Fruit fly (Drosophila melanogaster) whole organism, embryonic: ENCODE data around the gene betaGlu.

Source experiments
- CG1603 ChIP-seq: fragments of 200-800 bp; sonication (Bioruptor generic); optimal IDR thresholded peaks from 2 replicates; lab custom pipeline; 2019; ENCODE audit warnings: missing biosample characterization, mild to moderate bottlenecking, missing genetic modification characterization, moderate library complexity
- CG16779 ChIP-seq: fragments of 200-800 bp; sonication (Bioruptor generic); IDR thresholded peaks from 2 replicates; pipeline ENCODE4 v1.3.6; 2022; ENCODE audit warnings: missing biosample characterization, missing genetic modification characterization
- CG17186 ChIP-seq: fragments of 200-800 bp; sonication (Bioruptor generic); optimal IDR thresholded peaks from 3 replicates; lab custom pipeline; 2017; ENCODE audit warnings: missing biosample characterization, missing genetic modification reagents, missing genetic modification characterization
- CG1792 ChIP-seq: fragments of 200-800 bp; sonication (Bioruptor generic); optimal IDR thresholded peaks from 2 replicates; lab custom pipeline; 2016; ENCODE audit warnings: missing biosample characterization, missing genetic modification characterization
- CG2712 ChIP-seq: fragments of 200-800 bp; optimal IDR thresholded peaks from 3 replicates; lab custom pipeline; 2019; ENCODE audit warnings: missing biosample characterization, mild to moderate bottlenecking, missing genetic modification characterization, moderate library complexity
- CG2889 ChIP-seq: fragments of 200-800 bp; sonication (Bioruptor generic); IDR thresholded peaks from 3 replicates; pipeline ENCODE4 v1.3.6; 2022; ENCODE audit warnings: missing biosample characterization, missing genetic modification characterization
- CG30431 ChIP-seq: fragments of 200-800 bp; sonication (Bioruptor generic); optimal IDR thresholded peaks from 2 replicates; lab custom pipeline; 2017; ENCODE audit warnings: missing biosample characterization, missing genetic modification characterization
- CG31388 ChIP-seq: fragments of 200-800 bp; sonication (Bioruptor generic); optimal IDR thresholded peaks from 2 replicates; lab custom pipeline; 2016; ENCODE audit warnings: missing biosample characterization, missing genetic modification characterization
- CG34422 ChIP-seq: fragments of 200-800 bp; sonication (Bioruptor generic); IDR thresholded peaks from 3 replicates; pipeline ENCODE4 v1.3.6; 2022; ENCODE audit warnings: missing biosample characterization, missing genetic modification characterization
- CG3995 ChIP-seq: fragments of 200-800 bp; sonication (Bioruptor generic); optimal IDR thresholded peaks from 3 replicates; lab custom pipeline; 2016; ENCODE audit warnings: missing biosample characterization, missing genetic modification characterization
- CG4282 ChIP-seq: fragments of 200-800 bp; sonication (Bioruptor generic); optimal IDR thresholded peaks from 2 replicates; lab custom pipeline; 2016; ENCODE audit warnings: missing biosample characterization, missing genetic modification characterization
- CG4404 ChIP-seq: fragments of 200-800 bp; sonication (Bioruptor generic); IDR thresholded peaks from 2 replicates; pipeline ENCODE4 v1.3.6; 2022; ENCODE audit warnings: missing biosample characterization, missing genetic modification characterization
- CG5953 ChIP-seq: fragments of 200-800 bp; sonication (Bioruptor generic); IDR thresholded peaks from 2 replicates; pipeline ENCODE4 v1.3.6; 2022; ENCODE audit warnings: missing biosample characterization, missing genetic modification characterization
- CG6272 ChIP-seq: fragments of 200-800 bp; sonication (Bioruptor generic); IDR thresholded peaks from 2 replicates; pipeline ENCODE4 v1.3.6; 2022; ENCODE audit warnings: missing biosample characterization, missing genetic modification characterization
- CG6654 ChIP-seq: fragments of 200-800 bp; sonication (Bioruptor generic); optimal IDR thresholded peaks from 2 replicates; lab custom pipeline; 2017; ENCODE audit warnings: missing biosample characterization, mild to moderate bottlenecking, missing genetic modification characterization
- CG7963 ChIP-seq: fragments of 200-800 bp; sonication (Bioruptor generic); IDR thresholded peaks from 3 replicates; pipeline ENCODE4 v1.3.6; 2022; ENCODE audit warnings: missing biosample characterization, missing genetic modification characterization; ENCODE audit not compliant: partially characterized antibody
- CG8924 ChIP-seq: fragments of 200-800 bp; optimal IDR thresholded peaks from 3 replicates; lab custom pipeline; 2019; ENCODE audit warnings: missing biosample characterization, mild to moderate bottlenecking, missing genetic modification characterization, moderate library complexity
- CG9797 ChIP-seq: fragments of 200-800 bp; sonication (Bioruptor generic); optimal IDR thresholded peaks from 3 replicates; lab custom pipeline; 2018; ENCODE audit warnings: missing biosample characterization, mild to moderate bottlenecking, missing genetic modification characterization
- Dp ChIP-seq: fragments of 200-800 bp; sonication (Bioruptor generic); optimal IDR thresholded peaks from 2 replicates; lab custom pipeline; 2018; ENCODE audit warnings: missing biosample characterization, mild to moderate bottlenecking, missing genetic modification characterization, moderate library complexity
- Ets65A ChIP-seq: fragments of 200-800 bp; sonication (Bioruptor generic); peaks from one replicate; lab custom pipeline; 2016; ENCODE audit warnings: missing biosample characterization, missing genetic modification characterization
- GATAe ChIP-seq: fragments of 200-800 bp; sonication (Bioruptor generic); conservative IDR thresholded peaks from 2 replicates; pipeline ENCODE4 v1.3.6; 2022; ENCODE audit warnings: missing biosample characterization, missing genetic modification characterization
- Hey ChIP-seq: fragments of 200-800 bp; sonication (Bioruptor generic); optimal IDR thresholded peaks from 3 replicates; lab custom pipeline; 2018; ENCODE audit warnings: missing biosample characterization, mild to moderate bottlenecking, missing genetic modification characterization
- Hr3 ChIP-seq: fragments of 200-800 bp; sonication (Bioruptor generic); optimal IDR thresholded peaks from 3 replicates; lab custom pipeline; 2016; ENCODE audit warnings: missing biosample characterization, missing genetic modification characterization
- MTF-1 ChIP-seq: fragments of 200-800 bp; sonication (Bioruptor generic); optimal IDR thresholded peaks from 2 replicates; lab custom pipeline; 2018; ENCODE audit warnings: missing biosample characterization, mild to moderate bottlenecking, missing genetic modification characterization, borderline replicate concordance
- Med ChIP-seq: fragments of 200-800 bp; sonication (Bioruptor generic); peaks from one replicate; lab custom pipeline; 2016; ENCODE audit warnings: missing biosample characterization, missing genetic modification characterization, mild to moderate bottlenecking, inconsistent platforms, moderate library complexity
- Oaz ChIP-seq: fragments of 200-800 bp; sonication (Bioruptor generic); IDR thresholded peaks from 2 replicates; pipeline ENCODE4 v1.3.6; 2022; ENCODE audit warnings: missing biosample characterization, missing genetic modification characterization
- Pdp1 ChIP-seq, 2 experiments: fragments of 200-800 bp; sonication (Bioruptor generic); optimal IDR thresholded peaks; 3 replicates each; lab custom pipeline; 2016; ENCODE audit warnings: missing biosample characterization in 2 of 2, missing genetic modification characterization in 2 of 2, mild to moderate bottlenecking in 1 of 2, moderate library complexity in 1 of 2
- Taf1 ChIP-seq: fragments of 200-800 bp; sonication (Bioruptor generic); IDR thresholded peaks from 2 replicates; pipeline ENCODE4 v1.3.6; 2022; ENCODE audit warnings: missing biosample characterization, missing genetic modification characterization
- Xbp1 ChIP-seq: fragments of 200-800 bp; sonication (Bioruptor generic); optimal IDR thresholded peaks from 3 replicates; lab custom pipeline; 2016; ENCODE audit warnings: missing biosample characterization, mild to moderate bottlenecking, missing genetic modification characterization
- bowl ChIP-seq: fragments of 200-800 bp; sonication (Bioruptor generic); IDR thresholded peaks from 2 replicates; pipeline ENCODE4 v1.3.6; 2022; ENCODE audit warnings: missing biosample characterization, missing genetic modification characterization
- chm ChIP-seq: fragments of 200-800 bp; sonication (Bioruptor generic); IDR thresholded peaks from 2 replicates; pipeline ENCODE4 v1.3.6; 2022; ENCODE audit warnings: missing biosample characterization, missing genetic modification characterization
- dan ChIP-seq: fragments of 200-800 bp; sonication (Bioruptor generic); IDR thresholded peaks from 2 replicates; pipeline ENCODE4 v1.3.6; 2022; ENCODE audit warnings: missing biosample characterization, missing genetic modification characterization
- dm ChIP-seq: fragments of 200-800 bp; sonication (Bioruptor generic); optimal IDR thresholded peaks from 3 replicates; lab custom pipeline; 2016; ENCODE audit warnings: missing biosample characterization, missing genetic modification characterization
- fd64A ChIP-seq: fragments of 200-800 bp; sonication (Bioruptor generic); optimal IDR thresholded peaks from 3 replicates; lab custom pipeline; 2018; ENCODE audit warnings: missing biosample characterization, mild to moderate bottlenecking, missing genetic modification characterization
- gt ChIP-seq: fragments of 200-800 bp; sonication (Bioruptor generic); IDR thresholded peaks from 2 replicates; pipeline ENCODE4 v1.3.6; 2022; ENCODE audit warnings: missing biosample characterization, missing genetic modification characterization
- hbn ChIP-seq: fragments of 200-800 bp; sonication (Bioruptor generic); IDR thresholded peaks from 2 replicates; pipeline ENCODE4 v1.3.6; 2022; ENCODE audit warnings: missing biosample characterization, missing genetic modification characterization; ENCODE audit not compliant: partially characterized antibody
- pfk ChIP-seq: fragments of 200-800 bp; sonication (Bioruptor generic); optimal IDR thresholded peaks from 2 replicates; lab custom pipeline; 2018; ENCODE audit warnings: missing biosample characterization, mild to moderate bottlenecking, missing genetic modification characterization, moderate library complexity
- psq ChIP-seq: fragments of 200-800 bp; sonication (Bioruptor generic); optimal IDR thresholded peaks from 2 replicates; lab custom pipeline; 2017; ENCODE audit warnings: missing biosample characterization, missing genetic modification characterization
- pum ChIP-seq: fragments of 200-800 bp; sonication (Bioruptor generic); optimal IDR thresholded peaks from 2 replicates; lab custom pipeline; 2016; ENCODE audit warnings: missing biosample characterization, missing genetic modification characterization
- salm ChIP-seq: fragments of 200-800 bp; sonication (Bioruptor generic); optimal IDR thresholded peaks from 2 replicates; lab custom pipeline; 2018; ENCODE audit warnings: missing biosample characterization, mild to moderate bottlenecking, missing genetic modification characterization
- sens ChIP-seq: fragments of 200-800 bp; sonication (Bioruptor generic); peaks from one replicate; lab custom pipeline; 2016; ENCODE audit warnings: missing biosample characterization, missing genetic modification characterization
- sob ChIP-seq: fragments of 200-800 bp; sonication (Bioruptor generic); IDR thresholded peaks from 2 replicates; pipeline ENCODE4 v1.3.6; 2022; ENCODE audit warnings: missing biosample characterization, missing genetic modification characterization
- ttk ChIP-seq: fragments of 200-800 bp; sonication (Bioruptor generic); IDR thresholded peaks from 2 replicates; pipeline ENCODE4 v2.1.2; 2022; ENCODE audit warnings: missing biosample characterization, missing genetic modification characterization
- vvl ChIP-seq: fragments of 200-800 bp; sonication (Bioruptor generic); IDR thresholded peaks from 2 replicates; pipeline ENCODE4 v1.3.6; 2022; ENCODE audit warnings: missing biosample characterization, missing genetic modification characterization
- wor ChIP-seq: fragments of 200-800 bp; sonication (Bioruptor generic); IDR thresholded peaks from 2 replicates; pipeline ENCODE4 v1.3.6; 2022; ENCODE audit warnings: missing biosample characterization, missing genetic modification characterization
- zfh2 ChIP-seq: fragments of 200-800 bp; sonication (Bioruptor generic); optimal IDR thresholded peaks from 2 replicates; lab custom pipeline; 2016; ENCODE audit warnings: missing biosample characterization, missing genetic modification characterization

betaGlu gene

dm6 chr3R:31736776-31737175 is 34.9 kb downstream of the betaGlu start, which contains the start of the genes CstF50 and CG11563 (continued):
- TF ChIP-seq CG30431 (GFP tag; lab: Kevin White, UChicago) (no peak), salm (tag; lab: Kevin White, UChicago) (no peak), pfk (GFP tag; lab: Kevin White, UChicago) (no peak), hbn (GFP tag; lab: Robert Waterston, UW) (0 out of 2 replicates have a peak, but pooled peaks have one; percentile 33), CG1792 (GFP tag; lab: Kevin White, UChicago) (no peak), Hr3 (GFP tag; lab: Kevin White, UChicago) (no peak), zfh2 (GFP tag; lab: Kevin White, UChicago) (no peak), Dp (peak; percentile 40), CG2889 (no peak), ttk (no peak)
- TF ChIP-seq, all 482 proteins: peak for 46

- TF ChIP-seq Oaz (GFP tag; lab: Robert Waterston, UW) = 0 out of 2 replicates have a peak, but pooled peaks have one; percentile 26
- TF ChIP-seq CG6272 = peak; percentile 51; the same call in 1 of the 2 replicates
- peak; percentile 41; the same call in 1 of the 2 replicates for TF ChIP-seq CG5953 (GFP tag; lab: Robert Waterston, UW)
- peak; percentile 77 for TF ChIP-seq Ets65A (GFP tag; lab: Kevin White, UChicago)
- no peak for TF ChIP-seq bowl (GFP tag; lab: Robert Waterston, UW)
- no peak for TF ChIP-seq pum
- peak; percentile 26 for TF ChIP-seq Med (GFP tag; lab: Kevin White, UChicago)
- TF ChIP-seq chm (GFP tag; lab: Robert Waterston, UW) = peak; percentile 40; the same call in 1 of the 2 replicates
- peak; percentile 41; the same call in 1 of the 2 replicates for TF ChIP-seq ttk
- TF ChIP-seq, all 482 proteins: peak for 7
These were observed 43.9 kb downstream of the betaGlu start for dm6 chr3R:31727773-31728172.

DNA sequence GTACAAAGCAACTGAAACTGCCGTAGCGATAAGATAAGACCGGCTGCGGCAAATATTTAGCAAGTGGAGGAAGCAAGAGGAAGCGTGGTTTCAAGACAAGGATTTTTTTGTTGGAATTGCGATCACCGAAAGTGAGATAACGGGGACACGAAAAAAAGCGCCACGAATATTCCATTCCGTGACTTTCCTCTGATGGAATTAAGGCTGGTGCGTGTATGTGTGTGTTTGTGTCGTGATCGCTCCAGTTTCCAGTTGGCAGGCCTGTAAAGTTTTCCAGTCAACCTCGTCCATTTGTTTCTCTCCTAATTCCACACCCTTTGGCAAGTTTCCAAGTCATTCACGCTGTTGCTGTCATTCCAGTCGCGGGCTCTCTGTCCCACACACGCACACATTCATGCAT is 45.4 kb downstream of the betaGlu start:
- TF ChIP-seq vvl (GFP tag; lab: Robert Waterston, UW) (peak; percentile 35; the same call in 1 of the 2 replicates), CG3995 (GFP tag; lab: Kevin White, UChicago) (peak; percentile 63), sens (GFP tag; lab: Kevin White, UChicago) (peak; percentile 77), Med (GFP tag; lab: Kevin White, UChicago) (peak; percentile 52), CG34422 (GFP tag; lab: Robert Waterston, UW) (0 out of 3 replicates have a peak, but pooled peaks have one; percentile 18), Hey (tag; lab: Kevin White, UChicago) (peak; percentile 13), GATAe (0 out of 2 replicates have a peak, but pooled peaks have one; percentile 11), MTF-1 (GFP tag; lab: Kevin White, UChicago) (no peak), CG1603 (tag; lab: Kevin White, UChicago) (peak; percentile 3), CG6272 (no peak), Xbp1 (no peak), dm (GFP tag; lab: Kevin White, UChicago) (peak; percentile 3)
- TF ChIP-seq, all 482 proteins: peak for 9

DNA sequence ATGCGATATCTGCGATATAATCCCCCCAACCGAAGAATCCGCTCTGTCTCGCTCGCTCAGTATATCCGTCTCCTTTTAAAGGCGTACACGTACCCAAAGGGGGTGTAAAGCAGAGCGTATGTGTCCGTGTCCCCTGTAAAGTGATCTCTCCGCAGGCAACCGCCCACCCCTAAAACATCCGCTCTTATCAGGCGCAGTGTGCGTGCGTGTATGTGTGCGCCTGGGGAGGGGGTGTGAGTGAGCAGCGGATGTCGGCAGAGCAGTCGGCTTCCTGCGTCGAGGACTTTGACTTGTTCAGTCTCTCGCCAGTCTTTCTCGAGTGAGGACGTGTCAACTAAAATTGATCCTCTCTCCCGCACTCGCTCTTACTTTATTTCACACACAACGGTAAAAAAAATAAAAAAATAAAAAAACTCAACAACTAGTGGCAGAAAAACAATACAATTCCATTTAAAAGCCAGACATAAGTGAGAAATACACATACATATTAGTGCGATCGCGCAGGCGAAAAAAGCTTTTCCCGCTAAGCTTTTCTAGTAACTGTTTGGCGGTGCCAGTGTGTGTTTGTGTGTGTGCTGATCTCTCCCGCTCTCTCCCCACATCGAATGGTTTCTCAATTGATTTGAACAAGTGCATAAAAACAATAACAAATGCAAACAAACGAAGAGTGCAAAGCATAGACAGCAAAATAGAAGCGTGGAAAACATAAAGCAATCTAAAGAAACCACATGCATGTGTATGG is 46.0 kb downstream of the betaGlu start:
- no peak for TF ChIP-seq dan
- no peak for TF ChIP-seq psq (GFP tag; lab: Kevin White, UChicago)
- no peak for TF ChIP-seq CG4404 (GFP tag; lab: Robert Waterston, UW)
- no peak for TF ChIP-seq Taf1
- no peak for TF ChIP-seq CG6654 (GFP tag; lab: Kevin White, UChicago)
- no peak for TF ChIP-seq CG4282 (GFP tag; lab: Kevin White, UChicago)
- TF ChIP-seq fd64A (GFP tag; lab: Kevin White, UChicago) = no peak
- TF ChIP-seq CG7963 (GFP tag; lab: Robert Waterston, UW) = no peak
- TF ChIP-seq Pdp1 (GFP tag; optimal IDR thresholded peaks at IDR 0.05; lab: Kevin White, UChicago) = no peak
- no peak for TF ChIP-seq vvl (GFP tag; lab: Robert Waterston, UW)
- TF ChIP-seq CG16779 = 0 out of 2 replicates have a peak, but pooled peaks have one; percentile 38
- TF ChIP-seq CG6272 = no peak
- TF ChIP-seq CG9797 (GFP tag; lab: Kevin White, UChicago) = no peak
- TF ChIP-seq CG8924 (tag; lab: Kevin White, UChicago) = no peak
- TF ChIP-seq sob (GFP tag; lab: Robert Waterston, UW) = no peak
- no peak for TF ChIP-seq wor (GFP tag; lab: Robert Waterston, UW)
- no peak for TF ChIP-seq CG17186 (GFP tag; lab: Kevin White, UChicago)
- peak; percentile 16 for TF ChIP-seq CG2712 (tag; lab: Kevin White, UChicago)
- TF ChIP-seq gt = no peak
- no peak for TF ChIP-seq CG31388
